Fruit fly (Drosophila melanogaster) whole organism, adult: ENCODE results near the gene CG9044.

Experiments used
- CG11617 ChIP-seq: fragments of 200-800 bp; sonication (Bioruptor generic); optimal IDR thresholded peaks from 2 replicates; lab custom pipeline; 2017; ENCODE audit warnings: mild to moderate bottlenecking, missing biosample characterization, missing genetic modification reagents, missing genetic modification characterization
- CG12768 ChIP-seq: fragments of 200-800 bp; sonication (Bioruptor generic); optimal IDR thresholded peaks from 2 replicates; lab custom pipeline; 2017; ENCODE audit warnings: missing biosample characterization, missing genetic modification characterization, mild to moderate bottlenecking, moderate library complexity, missing genetic modification reagents
- CG14711 ChIP-seq: fragments of 200-800 bp; sonication (Bioruptor generic); optimal IDR thresholded peaks from 2 replicates; lab custom pipeline; 2018; ENCODE audit warnings: missing biosample characterization, mild to moderate bottlenecking, missing genetic modification characterization, moderate library complexity
- CG1620 ChIP-seq: fragments of 200-800 bp; sonication (Bioruptor generic); optimal IDR thresholded peaks from 2 replicates; lab custom pipeline; 2016; ENCODE audit warnings: missing biosample characterization, missing genetic modification characterization
- CG33017 ChIP-seq: fragments of 200-800 bp; sonication (Bioruptor generic); optimal IDR thresholded peaks from 2 replicates; lab custom pipeline; 2018; ENCODE audit warnings: missing biosample characterization, mild to moderate bottlenecking, missing genetic modification characterization, moderate library complexity
- CG5204 ChIP-seq: fragments of 200-800 bp; sonication (Bioruptor generic); optimal IDR thresholded peaks from 2 replicates; lab custom pipeline; 2016; ENCODE audit warnings: missing biosample characterization, missing genetic modification characterization
- CG7045 ChIP-seq: fragments of 200-800 bp; sonication (Bioruptor generic); optimal IDR thresholded peaks from 2 replicates; lab custom pipeline; 2017; ENCODE audit warnings: missing biosample characterization, mild to moderate bottlenecking, missing genetic modification characterization
- CG7101 ChIP-seq: fragments of 200-800 bp; sonication (Bioruptor generic); optimal IDR thresholded peaks from 2 replicates; lab custom pipeline; 2018; ENCODE audit warnings: missing biosample characterization, mild to moderate bottlenecking, missing genetic modification characterization, moderate library complexity
- Clk ChIP-seq: fragments of 200-800 bp; sonication (Bioruptor generic); optimal IDR thresholded peaks from 2 replicates; lab custom pipeline; 2017; ENCODE audit warnings: missing biosample characterization, missing genetic modification characterization
- Crg-1 ChIP-seq: fragments of 200-800 bp; sonication (Bioruptor generic); optimal IDR thresholded peaks from 2 replicates; lab custom pipeline; 2016; ENCODE audit warnings: missing biosample characterization, missing genetic modification characterization
- Hr96 ChIP-seq: fragments of 200-800 bp; sonication (Bioruptor generic); optimal IDR thresholded peaks from 2 replicates; lab custom pipeline; 2016; ENCODE audit warnings: missing biosample characterization, missing genetic modification characterization
- Mnt ChIP-seq: fragments of 200-800 bp; sonication (Bioruptor generic); optimal IDR thresholded peaks from 2 replicates; lab custom pipeline; 2016; ENCODE audit warnings: missing biosample characterization, mild to moderate bottlenecking, missing genetic modification characterization
- bab1 ChIP-seq: fragments of 200-800 bp; sonication (Bioruptor generic); optimal IDR thresholded peaks from 3 replicates; lab custom pipeline; 2019; ENCODE audit warnings: missing biosample characterization, mild to moderate bottlenecking, missing genetic modification characterization, moderate library complexity
- cic ChIP-seq: fragments of 200-800 bp; sonication (Bioruptor generic); optimal IDR thresholded peaks from 2 replicates; lab custom pipeline; 2017; ENCODE audit warnings: missing biosample characterization, mild to moderate bottlenecking, missing genetic modification characterization, moderate library complexity
- cnc ChIP-seq, 2 experiments: fragments of >200 bp; optimal IDR thresholded peaks; 2 replicates each; lab custom pipeline; 2017
- kay ChIP-seq: fragments of 200-800 bp; sonication (Bioruptor generic); peaks from one replicate; lab custom pipeline; 2016; ENCODE audit warnings: missing biosample characterization, missing genetic modification characterization, borderline replicate concordance
- ovo ChIP-seq: fragments of 200-800 bp; sonication (Bioruptor generic); optimal IDR thresholded peaks from 2 replicates; lab custom pipeline; 2016; ENCODE audit warnings: missing biosample characterization, missing genetic modification characterization
- pad ChIP-seq: fragments of 200-800 bp; sonication (Bioruptor generic); optimal IDR thresholded peaks from 3 replicates; lab custom pipeline; 2017; ENCODE audit warnings: missing biosample characterization, missing genetic modification characterization, mild to moderate bottlenecking, moderate library complexity, missing genetic modification reagents
- tj ChIP-seq: fragments of 200-800 bp; sonication (Bioruptor generic); optimal IDR thresholded peaks from 3 replicates; lab custom pipeline; 2017; ENCODE audit warnings: missing biosample characterization, mild to moderate bottlenecking, missing genetic modification characterization, moderate library complexity
- toe ChIP-seq: fragments of 200-800 bp; sonication (Bioruptor generic); optimal IDR thresholded peaks from 2 replicates; lab custom pipeline; 2016; ENCODE audit warnings: missing biosample characterization, missing genetic modification characterization

The CG9044 gene

DNA sequence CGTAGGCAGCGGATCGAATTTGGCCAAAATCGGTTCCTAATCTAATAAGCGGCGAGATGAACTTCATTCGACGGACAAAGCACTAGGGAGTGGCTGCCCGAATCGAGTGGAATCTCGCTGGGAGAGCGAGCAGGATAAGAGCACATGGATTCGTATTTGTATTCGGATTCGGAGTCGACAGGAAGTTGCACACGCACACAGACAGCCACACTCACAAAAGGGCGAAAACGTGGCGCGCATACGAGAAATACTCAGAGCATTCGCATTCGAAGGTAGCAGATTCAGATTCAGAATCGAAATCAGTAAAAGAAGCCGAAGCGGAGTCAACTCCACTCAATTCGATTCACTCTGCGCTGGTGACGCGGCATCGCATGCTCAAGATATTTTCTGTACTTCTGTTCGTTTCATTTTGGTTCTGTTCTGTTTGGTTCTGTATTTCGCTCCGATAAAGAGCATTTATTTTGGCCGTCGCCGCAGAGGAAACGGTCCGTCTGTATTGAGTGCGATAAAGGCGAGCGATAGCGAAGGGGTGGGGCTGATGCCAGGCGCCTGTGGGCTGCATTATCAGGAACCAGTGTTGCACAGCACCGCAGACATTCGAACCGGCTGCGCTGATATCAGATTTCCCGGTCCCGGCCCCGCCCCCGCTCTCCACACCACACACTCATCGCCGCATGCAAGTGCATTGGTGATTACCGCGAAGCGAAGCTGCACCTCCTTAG lies 29.2 kb downstream of the CG9044 start:
- TF ChIP-seq cic (GFP tag; lab: Kevin White, UChicago) (peak; percentile 40), CG33017 (tag; lab: Kevin White, UChicago) (no peak), Crg-1 (GFP tag; lab: Kevin White, UChicago) (peak; percentile 34), CG12768 (peak; percentile 70), CG7045 (GFP tag; lab: Kevin White, UChicago) (no peak), CG11617 (GFP tag; lab: Kevin White, UChicago) (no peak), Clk (GFP tag; lab: Kevin White, UChicago) (no peak), pad (GFP tag; lab: Kevin White, UChicago) (peak; percentile 30), CG5204 (no peak), tj (GFP tag; lab: Kevin White, UChicago) (no peak), toe (no peak), CG1620 (no peak), Hr96 (GFP tag; lab: Kevin White, UChicago) (no peak), CG7101 (tag; lab: Kevin White, UChicago) (no peak), ovo (GFP tag; lab: Kevin White, UChicago) (no peak), CG14711 (tag; lab: Kevin White, UChicago) (no peak), Mnt (GFP tag; lab: Kevin White, UChicago) (peak; percentile 58), bab1 (GFP tag; lab: Kevin White, UChicago) (no peak)

- TF ChIP-seq CG12768 (no peak), Crg-1 (GFP tag; lab: Kevin White, UChicago) (peak; percentile 17)
These were observed 29.8 kb downstream of the CG9044 start for dm6 chr2L:5979055-5979399.

DNA sequence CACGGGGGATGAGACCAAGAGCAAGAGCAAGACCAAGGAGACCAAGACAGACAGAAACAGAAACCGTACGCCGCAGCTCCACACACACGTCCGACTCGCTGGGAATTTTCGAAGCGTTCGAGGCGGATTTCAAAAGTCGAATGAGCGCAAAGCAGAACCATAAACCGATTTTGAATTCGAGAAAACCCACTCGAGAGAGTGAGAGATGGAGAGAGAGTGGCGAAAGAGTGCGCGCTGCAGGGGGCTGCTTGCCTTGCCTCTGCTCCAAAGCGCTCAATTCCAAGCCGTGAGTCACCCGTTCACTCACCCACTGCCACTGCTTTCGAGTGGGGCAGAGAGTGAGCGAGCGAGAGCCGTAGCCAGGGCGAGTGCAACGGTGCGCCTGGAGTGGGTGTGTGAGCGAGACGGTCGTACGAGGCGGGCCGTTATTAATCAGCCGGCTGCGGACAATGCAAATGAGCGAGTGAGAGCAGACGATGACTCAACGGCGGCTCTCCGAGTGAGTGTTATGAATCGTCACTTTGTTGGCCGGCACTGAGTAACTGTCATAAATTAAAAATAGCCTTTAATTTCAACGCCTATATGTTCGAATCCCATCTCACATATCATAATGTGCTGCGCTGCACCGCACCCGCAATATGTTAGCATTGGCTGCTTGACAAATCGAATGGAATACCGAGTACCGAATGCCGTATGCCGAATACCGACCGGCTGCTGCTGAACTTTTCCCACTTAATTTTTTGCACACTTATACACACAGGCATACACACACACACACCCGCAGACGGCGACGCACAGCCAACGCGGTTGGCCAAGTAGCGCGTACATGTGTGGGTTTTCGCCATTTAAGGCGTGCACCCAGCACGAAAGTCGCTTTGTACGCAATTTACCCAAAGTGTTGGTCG lies 31.0 kb downstream of the CG9044 start:
- TF ChIP-seq CG7045 (GFP tag; lab: Kevin White, UChicago) (no peak), CG1620 (no peak), CG11617 (GFP tag; lab: Kevin White, UChicago) (no peak), pad (GFP tag; lab: Kevin White, UChicago) (peak; percentile 91), CG33017 (tag; lab: Kevin White, UChicago) (peak; percentile 27), CG12768 (peak; percentile 76), CG7101 (tag; lab: Kevin White, UChicago) (peak; percentile 40), toe (no peak), CG14711 (tag; lab: Kevin White, UChicago) (peak; percentile 34), ovo (GFP tag; lab: Kevin White, UChicago) (peak; percentile 88), kay (peak; percentile 100), CG5204 (no peak), Crg-1 (GFP tag; lab: Kevin White, UChicago) (peak; percentile 8), bab1 (GFP tag; lab: Kevin White, UChicago) (peak; percentile 78), cnc (optimal IDR thresholded peaks at IDR 0.05; lab: Kevin White, UChicago) (no peak), tj (GFP tag; lab: Kevin White, UChicago) (peak; percentile 23), Hr96 (GFP tag; lab: Kevin White, UChicago) (peak; percentile 46), cic (GFP tag; lab: Kevin White, UChicago) (peak; percentile 5), Mnt (GFP tag; lab: Kevin White, UChicago) (peak; percentile 68), Clk (GFP tag; lab: Kevin White, UChicago) (no peak)

dm6 chr2L:5980862-5981432 lies 31.7 kb downstream of the CG9044 start, which contains the start of gene chic:
TSS of gene chic (minus strand) at chr2L:5981018.
- no peak for TF ChIP-seq CG7101 (tag; lab: Kevin White, UChicago)
- TF ChIP-seq cnc (optimal IDR thresholded peaks at IDR 0.05; lab: Kevin White, UChicago), result no peak
- TF ChIP-seq CG12768, result peak; percentile 3
- TF ChIP-seq Hr96 (GFP tag; lab: Kevin White, UChicago), result peak; percentile 68
- TF ChIP-seq CG1620, result peak; percentile 72
- peak; percentile 70 for TF ChIP-seq CG5204
- TF ChIP-seq Clk (GFP tag; lab: Kevin White, UChicago), result no peak
- TF ChIP-seq kay, result no peak
- peak; percentile 68 for TF ChIP-seq bab1 (GFP tag; lab: Kevin White, UChicago)
- peak; percentile 35 for TF ChIP-seq CG7045 (GFP tag; lab: Kevin White, UChicago)
- no peak for TF ChIP-seq CG11617 (GFP tag; lab: Kevin White, UChicago)
- TF ChIP-seq ovo (GFP tag; lab: Kevin White, UChicago), result no peak
- TF ChIP-seq tj (GFP tag; lab: Kevin White, UChicago), result no peak
- TF ChIP-seq CG14711 (tag; lab: Kevin White, UChicago), result no peak
- TF ChIP-seq Mnt (GFP tag; lab: Kevin White, UChicago), result peak; percentile 69
- TF ChIP-seq cic (GFP tag; lab: Kevin White, UChicago), result no peak
- no peak for TF ChIP-seq pad (GFP tag; lab: Kevin White, UChicago)
- no peak for TF ChIP-seq CG33017 (tag; lab: Kevin White, UChicago)
- TF ChIP-seq toe, result peak; percentile 76
- no peak for TF ChIP-seq Crg-1 (GFP tag; lab: Kevin White, UChicago)
